Worm (Caenorhabditis elegans): Measurements from ENCODE around the gene dpyd-1.

Gene dpyd-1

DNA sequence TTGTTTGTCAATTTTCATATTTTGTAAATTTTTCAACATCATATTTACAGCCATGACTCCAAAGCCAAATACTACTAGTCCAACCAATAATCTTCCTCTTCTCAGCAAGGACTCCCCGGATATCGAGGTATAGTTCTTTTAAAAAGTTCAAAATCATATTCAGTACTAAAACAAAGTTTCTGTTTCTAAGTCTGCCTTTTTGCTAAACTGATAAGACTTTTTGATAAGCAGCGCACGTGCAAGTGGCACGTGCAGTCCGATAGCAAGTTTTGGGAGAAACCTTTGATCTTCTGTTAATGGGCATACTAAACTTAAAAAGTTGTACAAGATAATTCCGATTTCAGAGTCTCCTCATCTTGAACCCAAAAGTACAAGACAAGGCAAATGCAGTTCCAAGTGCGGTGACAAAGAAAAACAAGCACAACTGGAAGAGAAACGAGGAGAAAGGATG is at the start of gene dpyd-1:
Gene dpyd-1 (plus strand): TSS at position 51 of the 451 bp plus-strand sequence.
- no peak for TF ChIP-seq unc-62 (GFP tag; optimal IDR thresholded peaks at IDR 0.05)

DNA sequence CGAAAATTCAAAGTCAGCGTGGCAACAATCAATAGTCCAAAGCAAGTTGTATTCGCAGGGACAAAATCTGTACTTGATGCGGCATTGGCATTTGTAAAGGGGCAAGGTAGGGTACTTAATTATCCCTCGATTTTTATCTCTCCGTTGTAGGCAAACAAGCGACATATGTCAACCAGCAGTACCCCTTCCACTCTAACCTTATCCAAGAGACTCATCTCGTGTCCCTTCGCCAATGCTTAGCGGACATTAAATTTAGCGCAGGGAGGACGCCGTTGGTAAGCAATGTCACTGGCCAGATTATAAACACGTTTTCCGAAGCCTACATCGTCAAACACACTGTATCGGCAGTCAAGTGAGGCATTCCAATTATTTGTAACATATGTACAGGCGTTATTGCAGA is 38.3 kb upstream of the dpyd-1 start:
- peak; percentile 66 for TF ChIP-seq unc-62 (GFP tag; optimal IDR thresholded peaks at IDR 0.05)

DNA sequence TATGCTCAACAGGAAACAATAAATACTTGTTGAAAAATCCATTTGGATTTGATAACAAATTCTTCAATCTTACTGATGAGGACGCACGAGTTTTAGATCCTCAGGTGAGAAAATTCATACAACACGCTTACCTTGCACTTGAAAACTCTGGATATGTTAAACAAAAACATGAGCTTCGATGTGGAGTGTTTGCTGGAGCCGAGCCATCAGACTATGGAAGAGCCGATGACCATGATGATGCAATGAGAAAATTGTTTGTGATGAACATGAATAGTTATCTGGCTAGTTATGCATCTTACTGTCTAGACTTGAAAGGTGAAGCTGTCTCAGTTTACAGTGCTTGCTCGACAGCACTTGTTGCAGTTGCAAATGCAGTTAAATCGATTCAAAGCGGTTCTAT is 33.8 kb upstream of the dpyd-1 start:
- TF ChIP-seq unc-62 (GFP tag; optimal IDR thresholded peaks at IDR 0.05) = no peak

DNA sequence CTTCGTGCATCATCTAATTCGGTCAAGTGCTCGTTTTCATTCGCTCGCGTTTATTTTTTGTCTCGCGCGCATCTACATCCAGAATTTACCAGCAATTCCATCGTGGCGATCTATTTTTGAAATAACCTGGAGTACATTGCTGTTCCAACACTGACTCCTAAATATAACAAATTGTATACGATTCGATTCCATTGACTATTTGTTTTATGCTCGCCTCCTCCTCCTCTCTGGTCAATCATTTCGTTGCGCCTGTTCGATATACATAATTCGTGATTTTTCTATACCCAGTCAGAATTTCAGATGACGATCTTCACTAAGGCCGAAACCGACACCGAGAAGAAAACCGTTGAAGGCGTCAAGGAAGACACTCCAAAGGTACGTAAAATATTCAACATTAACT is 22.8 kb upstream of the dpyd-1 start, which contains the start of gene itm-2:
Gene itm-2 (plus strand): TSS at position 301 of the 400 bp plus-strand sequence.
- no peak for TF ChIP-seq unc-62 (GFP tag; optimal IDR thresholded peaks at IDR 0.05)

DNA sequence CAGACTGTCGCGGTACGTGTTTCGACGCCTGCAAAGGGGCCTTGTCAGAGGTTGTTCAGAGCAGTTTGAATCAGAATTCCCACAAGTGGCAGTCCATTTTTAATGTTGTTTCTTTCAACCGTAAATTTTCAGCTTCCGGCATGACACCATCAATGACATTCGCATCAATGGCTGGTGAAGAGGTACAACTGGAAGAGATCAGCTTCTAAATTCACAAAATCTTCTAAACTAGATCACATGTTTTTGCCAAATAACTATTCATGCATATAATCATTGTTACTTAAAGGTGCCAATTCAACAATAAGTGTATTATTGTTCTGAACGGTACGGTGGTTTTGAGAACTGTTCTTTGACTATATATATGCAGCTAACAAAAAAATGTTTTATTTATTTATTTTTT is 20.3 kb upstream of the dpyd-1 start:
- no peak for TF ChIP-seq unc-62 (GFP tag; optimal IDR thresholded peaks at IDR 0.05)

DNA sequence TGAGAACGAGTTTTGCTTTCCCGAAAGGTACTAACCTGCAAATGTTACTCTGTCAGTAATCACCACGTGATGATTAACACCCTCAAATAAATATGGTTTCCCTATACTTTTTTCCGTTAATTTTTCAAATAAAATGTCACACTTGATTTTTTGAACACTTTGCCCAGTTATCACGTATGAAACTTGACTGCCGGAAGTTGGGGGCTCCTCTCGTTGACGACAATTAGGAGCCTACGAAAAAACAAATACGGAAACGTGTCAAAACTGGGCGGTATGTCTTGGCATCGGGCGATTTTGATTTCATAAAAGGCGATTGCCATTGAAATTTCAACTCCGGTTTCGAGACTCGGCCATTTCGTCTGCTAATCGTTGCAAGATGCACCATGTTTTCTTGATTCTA is 19.7 kb upstream of the dpyd-1 start, which contains the start of gene C25F6.8:
Gene C25F6.8 (plus strand): TSS at position 301 of the 400 bp plus-strand sequence.
- TF ChIP-seq unc-62 (GFP tag; optimal IDR thresholded peaks at IDR 0.05) = no peak

DNA sequence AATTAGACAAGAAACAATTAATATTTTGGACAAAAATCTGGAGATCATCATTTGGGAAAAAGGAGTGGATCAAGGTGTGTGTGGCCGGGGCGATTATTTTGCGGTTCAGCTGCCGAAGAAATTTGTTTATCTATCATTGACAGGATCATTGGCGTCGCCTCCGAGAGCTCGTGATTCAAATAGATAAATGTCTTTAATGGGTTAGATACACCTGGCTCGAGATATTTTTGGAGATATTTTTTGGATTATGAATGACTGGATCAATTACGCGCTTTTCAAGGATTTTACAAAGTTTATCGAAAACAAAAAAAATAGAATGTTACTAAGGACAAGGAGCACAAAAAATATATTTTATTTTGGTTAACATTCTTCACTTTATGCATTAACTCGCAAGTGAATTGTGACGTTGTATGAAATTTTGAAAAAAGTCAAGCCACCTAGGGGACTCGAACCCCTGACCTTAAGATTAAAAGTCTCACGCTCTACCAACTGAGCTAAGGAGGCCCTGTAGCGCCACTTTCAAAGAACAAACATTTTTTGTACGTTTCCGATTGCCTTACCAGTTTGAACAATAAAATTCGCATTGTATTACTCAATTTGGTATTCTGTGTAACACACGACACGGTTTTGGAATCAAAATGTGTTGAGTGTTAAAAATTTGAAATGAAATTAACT is 16.8 kb upstream of the dpyd-1 start, which contains the start of gene C25F6.6:
Gene C25F6.6 (minus strand): TSS at position 51 of the 675 bp plus-strand sequence.
- no peak for TF ChIP-seq unc-62 (GFP tag; optimal IDR thresholded peaks at IDR 0.05)

DNA sequence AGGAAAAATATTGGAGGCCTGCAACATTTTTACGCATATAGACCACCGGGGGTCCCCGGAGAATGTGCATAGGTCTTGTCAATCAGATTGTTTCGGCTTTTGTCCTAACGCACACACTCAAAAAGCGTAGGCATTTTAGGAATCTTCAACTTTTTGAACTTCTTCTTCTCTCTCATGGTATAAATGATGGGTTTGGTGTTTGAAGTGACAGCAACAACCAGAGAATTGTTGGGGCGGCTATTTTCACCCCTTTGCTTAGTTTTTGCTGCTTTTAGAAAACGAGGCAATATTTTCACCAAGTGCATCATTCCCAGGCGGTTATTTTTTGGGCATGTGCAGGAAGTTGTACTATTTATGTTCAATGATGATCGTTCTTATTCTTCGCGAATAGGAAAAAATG is 16.0 kb upstream of the dpyd-1 start:
- TF ChIP-seq unc-62 (GFP tag; optimal IDR thresholded peaks at IDR 0.05) = no peak

DNA sequence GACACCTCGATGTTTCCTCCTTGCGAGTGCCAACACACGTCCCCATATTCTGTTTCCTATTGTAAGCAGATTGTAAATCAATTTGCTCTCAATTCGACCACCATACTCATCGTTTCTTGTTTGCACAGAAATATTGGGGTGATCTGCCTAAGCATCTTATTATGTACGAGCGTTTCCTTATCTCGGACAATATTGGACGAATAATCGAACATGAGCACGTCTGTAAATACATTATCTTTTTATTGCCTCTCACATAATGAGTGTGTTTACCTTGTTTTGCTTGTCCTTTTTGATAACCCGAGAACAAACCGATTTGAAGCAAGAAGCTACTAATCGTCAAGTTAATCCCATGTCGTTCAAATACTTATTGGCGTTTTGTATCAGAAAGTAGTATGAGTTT is 12.6 kb upstream of the dpyd-1 start:
- TF ChIP-seq unc-62 (GFP tag; optimal IDR thresholded peaks at IDR 0.05) = no peak

DNA sequence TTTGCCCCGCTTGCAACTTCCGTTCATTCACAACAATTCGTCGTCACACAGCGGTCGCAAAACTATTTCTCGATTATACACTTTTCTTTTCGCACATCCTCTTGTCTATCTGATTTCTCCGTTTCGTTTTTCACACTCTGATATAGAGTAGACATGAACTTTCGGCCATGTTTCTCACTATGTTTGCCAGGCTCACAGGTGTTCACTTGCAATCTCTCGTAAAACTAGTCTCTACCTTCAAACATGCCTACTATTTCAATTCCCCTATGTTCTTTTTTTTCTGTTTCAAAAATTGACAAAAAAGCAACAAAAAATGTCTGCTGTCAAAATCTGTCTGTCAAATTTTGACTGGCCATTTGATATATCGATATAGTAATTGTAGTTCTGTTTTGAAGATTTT is 10.5 kb upstream of the dpyd-1 start:
- no peak for TF ChIP-seq unc-62 (GFP tag; optimal IDR thresholded peaks at IDR 0.05)

DNA sequence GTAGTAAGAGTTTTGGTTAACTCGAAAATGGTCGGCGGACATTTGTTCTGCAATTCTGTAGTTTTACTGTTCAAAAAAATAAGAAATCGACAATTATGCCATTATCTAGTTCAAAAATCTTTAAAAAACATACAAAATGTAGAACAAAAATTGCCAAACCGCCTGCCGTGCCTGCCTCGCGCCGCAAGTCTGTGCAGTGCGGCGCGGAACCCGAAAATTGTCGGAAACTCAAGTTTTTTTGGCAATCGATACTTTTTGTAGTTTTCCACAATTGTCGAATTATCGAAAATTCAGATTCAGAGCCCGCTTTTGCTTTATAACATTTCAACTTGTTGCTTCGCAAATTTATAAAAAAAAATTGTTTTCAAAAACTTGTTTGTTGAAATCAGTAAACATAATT is 9.6 kb upstream of the dpyd-1 start:
- no peak for TF ChIP-seq unc-62 (GFP tag; optimal IDR thresholded peaks at IDR 0.05)

DNA sequence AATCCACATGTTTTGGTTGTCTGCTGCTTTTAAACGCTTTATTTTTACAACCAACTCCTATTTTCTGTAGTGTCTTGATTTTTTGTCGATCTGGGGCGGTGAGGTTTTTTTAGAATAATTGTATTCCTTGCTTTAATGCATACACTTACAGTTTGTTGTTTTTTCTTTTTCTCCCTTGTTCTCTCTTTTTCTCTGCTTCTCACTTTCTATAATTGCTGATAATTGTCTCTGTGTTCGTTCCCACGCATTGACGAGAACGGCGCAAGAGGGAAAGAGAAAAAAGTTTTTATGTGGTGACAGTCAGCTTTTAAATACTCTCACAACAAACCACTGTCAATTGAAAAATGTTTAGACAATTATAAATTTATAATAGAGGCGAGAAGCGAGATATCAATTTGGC is 8.9 kb upstream of the dpyd-1 start:
- TF ChIP-seq unc-62 (GFP tag; optimal IDR thresholded peaks at IDR 0.05) = no peak

DNA sequence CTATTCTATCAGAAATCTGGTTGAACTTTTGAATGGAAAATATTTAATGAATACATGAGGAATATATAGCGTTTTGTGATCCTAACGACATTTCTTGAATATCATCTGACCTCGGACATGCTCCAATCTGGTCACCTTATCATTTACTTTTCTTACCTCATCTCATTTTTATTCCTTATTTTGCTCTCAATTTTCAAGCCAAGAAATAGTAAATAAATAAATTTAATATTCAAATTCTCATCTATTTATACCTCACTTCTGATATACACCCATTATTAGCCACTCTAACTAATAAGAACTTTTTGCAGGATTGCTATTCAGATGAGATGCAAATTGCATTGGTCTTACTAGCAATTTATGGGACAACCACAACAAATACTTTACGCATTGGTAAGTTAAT is 6.7 kb upstream of the dpyd-1 start, which contains the start of gene ddr-1:
Gene ddr-1 (plus strand): TSS at position 301 of the 400 bp plus-strand sequence.
- TF ChIP-seq unc-62 (GFP tag; optimal IDR thresholded peaks at IDR 0.05) = no peak

DNA sequence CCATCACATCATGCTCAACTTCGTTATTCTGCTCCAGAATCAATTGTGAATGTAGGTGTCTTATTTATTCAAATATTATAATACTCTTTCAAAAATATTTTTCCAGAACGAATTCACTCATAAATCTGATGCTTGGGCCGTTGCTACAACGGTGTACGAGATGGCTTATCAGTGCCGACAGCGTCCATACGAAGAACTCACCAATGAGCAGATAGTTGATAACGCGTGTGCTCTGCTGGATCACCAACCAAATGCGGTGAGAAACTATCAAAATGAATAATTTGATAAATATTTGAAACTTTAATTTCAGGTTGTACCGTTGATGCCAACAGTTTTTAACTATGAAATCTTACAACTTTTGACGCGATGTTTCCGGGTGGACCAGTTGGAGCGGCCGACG is 2.0 kb upstream of the dpyd-1 start:
- no peak for TF ChIP-seq unc-62 (GFP tag; optimal IDR thresholded peaks at IDR 0.05)

DNA sequence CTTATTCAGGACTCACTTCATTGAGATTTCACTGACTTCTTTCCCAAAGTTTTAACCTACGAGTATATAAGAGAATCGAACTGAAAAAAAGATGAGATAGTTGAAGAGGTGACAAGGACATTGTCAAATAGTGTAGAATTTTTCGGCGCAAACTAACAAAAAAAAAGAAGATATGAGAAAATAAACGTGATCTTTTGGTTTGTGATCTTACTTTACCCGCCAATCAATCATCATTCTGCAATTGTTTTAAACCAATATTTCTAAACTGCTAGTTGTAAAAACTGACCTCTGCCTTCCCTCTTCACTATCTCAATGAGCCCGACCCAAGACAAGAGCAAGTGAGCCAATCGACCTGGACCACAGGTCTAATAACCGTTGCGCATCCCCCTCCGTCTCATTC is 1.5 kb upstream of the dpyd-1 start:
- no peak for TF ChIP-seq unc-62 (GFP tag; optimal IDR thresholded peaks at IDR 0.05)

DNA sequence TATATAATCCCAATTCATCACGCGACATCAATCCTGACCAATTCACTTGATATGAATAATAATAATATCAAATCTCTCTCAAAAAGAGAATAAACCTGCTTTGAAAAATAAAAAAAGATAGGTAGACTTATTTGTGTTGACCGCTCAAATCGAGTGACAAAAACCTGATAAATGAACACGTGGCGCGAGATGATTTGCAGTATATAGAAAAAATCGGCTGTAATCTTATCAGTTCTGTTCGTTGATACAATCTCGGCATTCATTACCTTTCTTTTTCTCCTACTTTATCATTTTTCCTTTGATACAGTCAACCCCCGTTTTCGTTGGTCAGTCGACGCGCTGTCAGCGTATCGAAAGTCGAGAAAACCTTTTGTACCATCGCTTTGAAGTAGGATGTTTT is 362 bp upstream of the dpyd-1 start:
- TF ChIP-seq unc-62 (GFP tag; optimal IDR thresholded peaks at IDR 0.05) = no peak

DNA sequence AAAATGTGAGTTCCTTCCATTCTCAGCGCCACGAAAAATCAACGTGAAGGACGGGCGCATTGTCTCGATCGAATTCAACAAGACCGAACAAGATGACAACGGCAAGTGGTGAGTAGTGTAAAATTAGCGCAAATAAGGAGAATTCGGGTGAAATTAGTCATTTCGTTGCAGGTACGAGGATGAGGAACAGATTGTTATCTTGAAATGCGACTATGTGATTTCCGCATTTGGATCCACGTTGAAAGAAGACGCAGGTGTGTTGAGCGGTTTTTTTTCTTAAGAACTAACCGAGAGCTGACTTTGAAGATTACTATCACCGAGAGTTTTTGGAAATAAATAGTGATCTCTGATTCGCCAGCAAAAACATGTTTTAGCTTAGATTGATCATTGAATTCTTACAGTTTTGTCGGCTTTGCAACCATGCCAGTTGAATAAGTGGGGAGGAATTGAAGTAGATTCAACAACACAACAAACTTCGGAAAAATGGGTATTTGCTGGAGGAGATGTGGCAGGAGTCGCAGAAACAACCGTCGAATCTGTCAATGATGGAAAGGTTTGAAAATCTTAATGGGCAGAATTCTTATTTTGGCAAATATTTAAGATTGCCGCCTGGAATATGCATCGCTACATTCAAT is 2.6 kb downstream of the dpyd-1 start:
- TF ChIP-seq unc-62 (GFP tag; optimal IDR thresholded peaks at IDR 0.05) = no peak
